Worm (Caenorhabditis elegans) whole organism, mixed stage, embryonic: Measurements from ENCODE around the gene F49F1.7.

Experiments
- cnd-1 ChIP-seq: fragments of 200-800 bp; sonication (Bioruptor generic); optimal IDR thresholded peaks from 2 replicates; lab custom pipeline; 2018; ENCODE audit warnings: mild to moderate bottlenecking, missing genetic modification characterization, missing compliant biosample characterization
- hlh-1 ChIP-seq: fragments of 150-350 bp; optimal IDR thresholded peaks from 2 replicates; lab custom pipeline; 2014; ENCODE audit warnings: missing biosample characterization, missing genetic modification reagents, missing genetic modification characterization
- nhr-12 ChIP-seq: fragments of 150-350 bp; optimal IDR thresholded peaks from 2 replicates; lab custom pipeline; 2014; ENCODE audit warnings: missing biosample characterization, missing genetic modification characterization
- snpc-4 ChIP-seq: fragments of 150-350 bp; optimal IDR thresholded peaks from 2 replicates; lab custom pipeline; 2014; ENCODE audit warnings: missing biosample characterization, missing genetic modification characterization
- unc-120 ChIP-seq: sonication (generic microtip); optimal IDR thresholded peaks from 2 replicates; lab custom pipeline; 2017; ENCODE audit warnings: missing genetic modification characterization, missing compliant biosample characterization; ENCODE audit not compliant: poor library complexity, severe bottlenecking
- unc-39 ChIP-seq: fragments of 150-350 bp; optimal IDR thresholded peaks from 2 replicates; lab custom pipeline; 2014; ENCODE audit warnings: missing biosample characterization, missing genetic modification characterization
- unc-62 ChIP-seq: fragments of 150-350 bp; optimal IDR thresholded peaks from 2 replicates; lab custom pipeline; 2014; ENCODE audit warnings: missing biosample characterization, missing genetic modification reagents, missing genetic modification characterization

ce11 chrIV:4141311-4141710 lies 15.8 kb upstream of the F49F1.7 start, which contains the start of gene F49F1.11:
- TF ChIP-seq cnd-1 (tag; lab: Kevin White, UChicago) (no peak), unc-120 (tag; lab: Kevin White, UChicago) (no peak), nhr-12 (tag; lab: Kevin White, UChicago) (no peak), snpc-4 (no peak), unc-62 (GFP tag; lab: Kevin White, UChicago) (no peak), hlh-1 (no peak), unc-39 (tag; lab: Kevin White, UChicago) (no peak)
